Worm (Caenorhabditis elegans) whole organism, mixed stage, embryonic: ENCODE results near the gene R04B5.5.

ENCODE experiments used
- ceh-43 ChIP-seq: fragments of 200-800 bp; sonication (Bioruptor generic); optimal IDR thresholded peaks from 2 replicates; lab custom pipeline; 2018; ENCODE audit warnings: mild to moderate bottlenecking, missing genetic modification characterization, moderate library complexity, missing compliant biosample characterization
- ces-1 ChIP-seq: fragments of 150-350 bp; optimal IDR thresholded peaks from 2 replicates; lab custom pipeline; 2014; ENCODE audit warnings: missing biosample characterization, missing genetic modification reagents, missing genetic modification characterization
- elt-1 ChIP-seq: sonication (generic microtip); optimal IDR thresholded peaks from 2 replicates; lab custom pipeline; 2017; ENCODE audit warnings: missing genetic modification characterization, mild to moderate bottlenecking, missing compliant biosample characterization, antibody characterized with exemption, moderate library complexity, borderline replicate concordance; ENCODE audit not compliant: insufficient read depth
- elt-3 ChIP-seq: fragments of 150-350 bp; optimal IDR thresholded peaks from 2 replicates; lab custom pipeline; 2014; ENCODE audit warnings: missing biosample characterization, missing genetic modification characterization
- lsy-2 ChIP-seq: fragments of 150-350 bp; optimal IDR thresholded peaks from 2 replicates; lab custom pipeline; 2014; ENCODE audit warnings: missing biosample characterization, missing genetic modification characterization
- mep-1 ChIP-seq: fragments of 150-350 bp; optimal IDR thresholded peaks from 2 replicates; lab custom pipeline; 2017; ENCODE audit warnings: missing biosample characterization, missing genetic modification reagents, missing genetic modification characterization, inconsistent platforms
- nhr-12 ChIP-seq: fragments of 150-350 bp; optimal IDR thresholded peaks from 2 replicates; lab custom pipeline; 2014; ENCODE audit warnings: missing biosample characterization, missing genetic modification characterization
- nhr-28 ChIP-seq: fragments of 150-350 bp; optimal IDR thresholded peaks from 2 replicates; lab custom pipeline; 2014; ENCODE audit warnings: missing biosample characterization, missing genetic modification characterization
- nhr-76 ChIP-seq: sonication (generic microtip); optimal IDR thresholded peaks from 2 replicates; lab custom pipeline; 2017; ENCODE audit warnings: missing biosample characterization, missing genetic modification characterization
- snpc-4 ChIP-seq: fragments of 150-350 bp; optimal IDR thresholded peaks from 2 replicates; lab custom pipeline; 2014; ENCODE audit warnings: missing biosample characterization, missing genetic modification characterization
- unc-62 ChIP-seq: fragments of 150-350 bp; optimal IDR thresholded peaks from 2 replicates; lab custom pipeline; 2014; ENCODE audit warnings: missing biosample characterization, missing genetic modification reagents, missing genetic modification characterization
- zip-8 ChIP-seq: fragments of 150-350 bp; optimal IDR thresholded peaks from 2 replicates; lab custom pipeline; 2014; ENCODE audit warnings: missing biosample characterization, missing genetic modification characterization
- ztf-11 ChIP-seq: fragments of 150-350 bp; optimal IDR thresholded peaks from 2 replicates; lab custom pipeline; 2014; ENCODE audit warnings: missing biosample characterization, missing genetic modification characterization

- no peak for TF ChIP-seq elt-1 (tag; lab: Kevin White, UChicago)
- no peak for TF ChIP-seq ztf-11 (tag; lab: Kevin White, UChicago)
- TF ChIP-seq ceh-43 (GFP tag; lab: Kevin White, UChicago): no peak
- TF ChIP-seq snpc-4 (tag; lab: Kevin White, UChicago): no peak
- no peak for TF ChIP-seq lsy-2 (tag; lab: Kevin White, UChicago)
- no peak for TF ChIP-seq elt-3 (tag; lab: Kevin White, UChicago)
- TF ChIP-seq ces-1: no peak
- TF ChIP-seq nhr-28 (tag; lab: Kevin White, UChicago): no peak
- no peak for TF ChIP-seq nhr-76 (tag; lab: Kevin White, UChicago)
- no peak for TF ChIP-seq nhr-12 (tag; lab: Kevin White, UChicago)
- no peak for TF ChIP-seq unc-62 (GFP tag; lab: Kevin White, UChicago)
- no peak for TF ChIP-seq zip-8 (tag; lab: Kevin White, UChicago)
- no peak for TF ChIP-seq mep-1
Observed at ce11 chrV:10098429-10098828, 11.1 kb downstream of the R04B5.5 start, which contains the start of gene ugt-47.
